Worm (Caenorhabditis elegans): ENCODE data around the gene dod-23.

- TF ChIP-seq him-1 (tag; optimal IDR thresholded peaks at IDR 0.05) (no peak), dao-5 (tag; optimal IDR thresholded peaks at IDR 0.05) (no peak), W03F9.2 (tag; optimal IDR thresholded peaks at IDR 0.05) (no peak)
These were observed 16.1 kb upstream of the dod-23 start for ce11 chrII:8415035-8415434.

All from whole organism, L4/young adult.